Fruit fly (Drosophila melanogaster) whole organism, prepupa: ENCODE data around the gene Osi23.

Source experiments
- CG10631 ChIP-seq: fragments of 200-800 bp; sonication (Bioruptor generic); optimal IDR thresholded peaks from 2 replicates; lab custom pipeline; 2016; ENCODE audit warnings: missing biosample characterization, missing genetic modification characterization
- CG10669 ChIP-seq: fragments of 200-800 bp; sonication (Bioruptor generic); optimal IDR thresholded peaks from 3 replicates; lab custom pipeline; 2018; ENCODE audit warnings: missing biosample characterization, mild to moderate bottlenecking, missing genetic modification characterization, moderate library complexity
- CG15336 ChIP-seq: fragments of 200-800 bp; sonication (Bioruptor generic); IDR thresholded peaks from 2 replicates; pipeline ENCODE4 v1.3.6; 2022; ENCODE audit warnings: missing biosample characterization, missing genetic modification characterization
- CG1621 ChIP-seq: fragments of 200-800 bp; sonication (Bioruptor generic); optimal IDR thresholded peaks from 3 replicates; lab custom pipeline; 2018; ENCODE audit warnings: missing biosample characterization, mild to moderate bottlenecking, missing genetic modification characterization
- CG16779 ChIP-seq: fragments of 200-800 bp; sonication (Bioruptor generic); optimal IDR thresholded peaks from 3 replicates; lab custom pipeline; 2017; ENCODE audit warnings: missing biosample characterization, mild to moderate bottlenecking, missing genetic modification characterization
- CG32006 ChIP-seq: fragments of 200-800 bp; sonication (Bioruptor generic); optimal IDR thresholded peaks from 3 replicates; lab custom pipeline; 2017; ENCODE audit warnings: missing biosample characterization, mild to moderate bottlenecking, missing genetic modification characterization
- CG6163 ChIP-seq: fragments of 200-800 bp; sonication (Bioruptor generic); IDR thresholded peaks from 3 replicates; pipeline ENCODE4 v1.3.6; 2022; ENCODE audit warnings: missing biosample characterization, missing genetic modification characterization
- CG6276 ChIP-seq: fragments of 200-800 bp; sonication (Bioruptor generic); optimal IDR thresholded peaks from 2 replicates; lab custom pipeline; 2017; ENCODE audit warnings: missing biosample characterization, mild to moderate bottlenecking, missing genetic modification characterization
- CG6854 ChIP-seq: fragments of 200-800 bp; sonication (Bioruptor generic); optimal IDR thresholded peaks from 2 replicates; lab custom pipeline; 2017; ENCODE audit warnings: missing biosample characterization, mild to moderate bottlenecking, missing genetic modification characterization
- CG7368 ChIP-seq: fragments of 200-800 bp; sonication (Bioruptor generic); optimal IDR thresholded peaks from 3 replicates; lab custom pipeline; 2016; ENCODE audit warnings: missing biosample characterization, missing genetic modification characterization
- CG8119 ChIP-seq: fragments of 200-800 bp; sonication (Bioruptor generic); IDR thresholded peaks from 3 replicates; pipeline ENCODE4 v1.3.6; 2022; ENCODE audit warnings: missing biosample characterization, missing genetic modification characterization
- CG8319 ChIP-seq: fragments of 200-800 bp; sonication (Bioruptor generic); optimal IDR thresholded peaks from 3 replicates; lab custom pipeline; 2016; ENCODE audit warnings: missing biosample characterization, missing genetic modification characterization
- CG8632 ChIP-seq: fragments of 200-800 bp; sonication (Bioruptor generic); optimal IDR thresholded peaks from 3 replicates; lab custom pipeline; 2016; ENCODE audit warnings: missing biosample characterization, missing genetic modification characterization
- CG9139 ChIP-seq: fragments of 200-800 bp; sonication (Bioruptor generic); optimal IDR thresholded peaks from 3 replicates; lab custom pipeline; 2017; ENCODE audit warnings: missing biosample characterization, mild to moderate bottlenecking, missing genetic modification characterization
- Eip75B ChIP-seq: fragments of 200-800 bp; sonication (Bioruptor generic); optimal IDR thresholded peaks from 3 replicates; lab custom pipeline; 2016; ENCODE audit warnings: missing biosample characterization, missing genetic modification characterization
- Eip78C ChIP-seq: fragments of 200-800 bp; sonication (Bioruptor generic); peaks from one replicate; lab custom pipeline; 2016; ENCODE audit warnings: missing biosample characterization, missing genetic modification characterization
- Ets21C ChIP-seq: fragments of 200-800 bp; sonication (Bioruptor generic); optimal IDR thresholded peaks from 3 replicates; lab custom pipeline; 2016; ENCODE audit warnings: missing biosample characterization, missing genetic modification characterization
- Hr38 ChIP-seq: sonication (Bioruptor generic); optimal IDR thresholded peaks from 2 replicates; lab custom pipeline; 2016; ENCODE audit warnings: missing biosample characterization, missing genetic modification characterization
- Hr39 ChIP-seq: fragments of 200-800 bp; sonication (Bioruptor generic); optimal IDR thresholded peaks from 2 replicates; lab custom pipeline; 2016; ENCODE audit warnings: missing biosample characterization, missing genetic modification characterization
- Hr4 ChIP-seq: fragments of 200-800 bp; sonication (Bioruptor generic); optimal IDR thresholded peaks from 3 replicates; lab custom pipeline; 2016; ENCODE audit warnings: missing biosample characterization, missing genetic modification characterization
- Lpt ChIP-seq: fragments of 200-800 bp; sonication (Bioruptor generic); optimal IDR thresholded peaks from 3 replicates; lab custom pipeline; 2016; ENCODE audit warnings: missing biosample characterization, missing genetic modification characterization
- Sox102F ChIP-seq: fragments of 200-800 bp; sonication (Bioruptor generic); optimal IDR thresholded peaks from 2 replicates; lab custom pipeline; 2016; ENCODE audit warnings: missing biosample characterization, mild to moderate bottlenecking, missing genetic modification characterization
- Sox14 ChIP-seq: fragments of 200-800 bp; sonication (Bioruptor generic); optimal IDR thresholded peaks from 3 replicates; lab custom pipeline; 2016; ENCODE audit warnings: missing biosample characterization, missing genetic modification characterization
- Sox15 ChIP-seq: fragments of 200-800 bp; sonication (Bioruptor generic); optimal IDR thresholded peaks from 3 replicates; lab custom pipeline; 2016; ENCODE audit warnings: missing biosample characterization, missing genetic modification characterization
- acj6 ChIP-seq: fragments of 200-800 bp; sonication (Bioruptor generic); optimal IDR thresholded peaks from 3 replicates; lab custom pipeline; 2016; ENCODE audit warnings: missing biosample characterization, missing genetic modification characterization
- cyc ChIP-seq: fragments of 200-800 bp; sonication (Bioruptor generic); optimal IDR thresholded peaks from 3 replicates; lab custom pipeline; 2016; ENCODE audit warnings: missing biosample characterization, missing genetic modification characterization
- dsx ChIP-seq: fragments of 200-800 bp; optimal IDR thresholded peaks from 3 replicates; lab custom pipeline; 2019; ENCODE audit warnings: missing biosample characterization, mild to moderate bottlenecking, missing genetic modification characterization, moderate library complexity; ENCODE audit not compliant: poor library complexity, severe bottlenecking
- eg ChIP-seq: fragments of 200-800 bp; sonication (Bioruptor generic); IDR thresholded peaks from 3 replicates; pipeline ENCODE4 v1.3.6; 2022; ENCODE audit warnings: missing biosample characterization, missing genetic modification characterization
- fd59A ChIP-seq: fragments of 200-800 bp; sonication (Bioruptor generic); optimal IDR thresholded peaks from 2 replicates; lab custom pipeline; 2017; ENCODE audit warnings: missing biosample characterization, mild to moderate bottlenecking, missing genetic modification characterization, missing genetic modification reagents
- fd85E ChIP-seq: fragments of 200-800 bp; sonication (Bioruptor generic); optimal IDR thresholded peaks from 3 replicates; lab custom pipeline; 2016; ENCODE audit warnings: missing biosample characterization, missing genetic modification characterization
- fkh ChIP-seq: fragments of 200-800 bp; sonication (Bioruptor generic); optimal IDR thresholded peaks from 3 replicates; lab custom pipeline; 2017; ENCODE audit warnings: missing biosample characterization, mild to moderate bottlenecking, missing genetic modification characterization, moderate library complexity
- lz ChIP-seq: fragments of 200-800 bp; sonication (Bioruptor generic); optimal IDR thresholded peaks from 3 replicates; lab custom pipeline; 2016; ENCODE audit warnings: missing biosample characterization, missing genetic modification characterization
- pdm3 ChIP-seq: fragments of 200-800 bp; sonication (Bioruptor generic); optimal IDR thresholded peaks from 3 replicates; lab custom pipeline; 2016; ENCODE audit warnings: missing biosample characterization, missing genetic modification characterization
- salr ChIP-seq, 2 experiments: fragments of 200-800 bp; sonication (Bioruptor generic); optimal IDR thresholded peaks; 3 replicates each; lab custom pipeline; 2016 to 2018; ENCODE audit warnings: missing biosample characterization in 2 of 2, missing genetic modification characterization in 2 of 2, mild to moderate bottlenecking in 1 of 2
- spab ChIP-seq: fragments of 200-800 bp; sonication (Bioruptor generic); optimal IDR thresholded peaks from 2 replicates; lab custom pipeline; 2017; ENCODE audit warnings: missing biosample characterization, mild to moderate bottlenecking, missing genetic modification characterization, missing genetic modification reagents
- ss ChIP-seq, 2 experiments: fragments of 200-800 bp; sonication (Bioruptor generic); optimal IDR thresholded peaks; 2 replicates in 1 of 2; 3 replicates in 1 of 2; lab custom pipeline; 2017 to 2018; ENCODE audit warnings: mild to moderate bottlenecking in 2 of 2, missing biosample characterization in 2 of 2, missing genetic modification characterization in 2 of 2, moderate library complexity in 1 of 2
- svp ChIP-seq: fragments of 200-800 bp; sonication (Bioruptor generic); peaks from one replicate; lab custom pipeline; 2016; ENCODE audit warnings: missing biosample characterization, missing genetic modification characterization
- topi ChIP-seq: fragments of 200-800 bp; sonication (Bioruptor generic); optimal IDR thresholded peaks from 3 replicates; lab custom pipeline; 2016; ENCODE audit warnings: missing biosample characterization, missing genetic modification characterization
- vri ChIP-seq: fragments of 200-800 bp; sonication (Bioruptor generic); optimal IDR thresholded peaks from 3 replicates; lab custom pipeline; 2016; ENCODE audit warnings: missing biosample characterization, mild to moderate bottlenecking, missing genetic modification characterization

Gene Osi23

dm6 chr3R:30467062-30467461 lies 22.2 kb upstream of the Osi23 start:
- TF ChIP-seq fd59A (GFP tag; lab: Kevin White, UChicago): no peak
- no peak for TF ChIP-seq lz (GFP tag; lab: Kevin White, UChicago)
- no peak for TF ChIP-seq CG6276
- TF ChIP-seq svp (GFP tag; lab: Kevin White, UChicago): peak; percentile 20
- no peak for TF ChIP-seq CG10669 (GFP tag; lab: Kevin White, UChicago)
- no peak for TF ChIP-seq cyc (GFP tag; lab: Kevin White, UChicago)

DNA sequence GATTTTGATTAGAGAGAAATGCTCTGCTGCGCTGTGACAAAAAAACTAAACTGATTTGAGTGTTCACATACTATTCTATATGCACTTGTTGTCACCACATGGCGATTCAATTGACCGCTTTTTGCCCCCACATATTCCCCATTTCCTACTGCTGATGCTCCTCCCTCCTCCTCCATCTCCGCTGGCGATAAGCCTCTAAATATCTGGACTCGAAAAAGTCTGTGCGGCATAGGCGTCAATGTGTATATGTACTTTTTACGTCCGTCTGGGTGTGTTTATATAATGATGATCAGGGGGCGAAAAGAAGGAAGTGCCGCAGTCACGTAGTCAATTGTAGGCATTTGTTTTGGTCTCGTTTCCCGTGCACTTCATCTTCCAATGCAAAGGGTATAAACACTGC lies 21.7 kb upstream of the Osi23 start:
- TF ChIP-seq Sox14 (GFP tag; lab: Kevin White, UChicago): no peak
- peak; percentile 59 for TF ChIP-seq Eip78C (GFP tag; lab: Kevin White, UChicago)
- TF ChIP-seq CG6276: peak; percentile 17
- TF ChIP-seq Hr39 (GFP tag; lab: Kevin White, UChicago): no peak
- peak; percentile 13 for TF ChIP-seq vri (GFP tag; lab: Kevin White, UChicago)
- peak; percentile 7 for TF ChIP-seq CG1621
- TF ChIP-seq CG32006 (GFP tag; lab: Kevin White, UChicago): no peak
- TF ChIP-seq svp (GFP tag; lab: Kevin White, UChicago): peak; percentile 83
- 0 out of 3 replicates have a peak, but pooled peaks have one; percentile 36 for TF ChIP-seq CG6163 (GFP tag; lab: Robert Waterston, UW)

DNA sequence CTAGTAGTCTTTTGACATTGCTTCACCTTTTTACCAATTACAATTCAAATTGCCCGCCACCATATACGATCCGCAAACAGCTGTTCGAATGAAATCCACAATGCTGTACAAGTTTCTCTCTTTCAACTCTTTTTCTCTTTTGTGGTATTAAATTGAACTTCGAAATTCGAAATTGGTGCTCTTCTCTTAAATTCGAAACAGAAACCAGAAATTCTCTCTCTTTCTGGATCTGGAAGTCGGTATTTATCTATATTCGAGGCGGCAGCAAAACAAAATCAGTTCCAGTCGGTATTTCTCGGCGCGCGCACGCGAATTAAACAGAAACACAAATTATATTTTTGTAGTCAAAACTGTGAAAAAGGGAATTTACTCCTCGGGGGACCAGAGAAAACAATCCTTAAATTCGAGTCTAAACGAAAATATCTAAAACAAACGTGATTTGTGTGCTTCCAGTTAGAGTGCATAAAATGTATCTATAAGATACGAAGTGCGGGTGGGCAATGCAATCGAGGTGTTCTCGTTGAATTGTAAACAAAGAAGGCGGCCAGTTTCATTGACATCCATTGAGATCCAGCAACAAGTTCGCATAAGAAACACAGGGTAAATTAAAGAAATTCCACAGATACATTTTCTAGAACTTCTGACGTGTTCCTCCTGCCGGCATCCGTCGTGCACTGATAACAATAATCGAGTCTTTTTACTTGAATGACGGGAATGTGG lies 21.1 kb upstream of the Osi23 start, which contains the start of gene PH4alphaEFB:
Gene PH4alphaEFB (plus strand): TSS at position 276 of the 720 bp plus-strand sequence.
- no peak for TF ChIP-seq CG8119 (GFP tag; lab: Robert Waterston, UW)
- peak; percentile 41 for TF ChIP-seq CG9139 (GFP tag; lab: Kevin White, UChicago)
- peak; percentile 11 for TF ChIP-seq CG6854 (GFP tag; lab: Kevin White, UChicago)
- no peak for TF ChIP-seq Hr38 (GFP tag; lab: Kevin White, UChicago)
- no peak for TF ChIP-seq Sox15 (GFP tag; lab: Kevin White, UChicago)
- peak; percentile 37 for TF ChIP-seq Sox14 (GFP tag; lab: Kevin White, UChicago)
- peak; percentile 62 for TF ChIP-seq Eip78C (GFP tag; lab: Kevin White, UChicago)
- TF ChIP-seq ss (GFP tag; optimal IDR thresholded peaks at IDR 0.05; lab: Kevin White, UChicago): peak; percentile 30 to 49
- no peak for TF ChIP-seq acj6
- TF ChIP-seq CG16779 (tag; lab: Kevin White, UChicago): no peak
- peak; percentile 15 for TF ChIP-seq fd85E
- TF ChIP-seq fkh (GFP tag; lab: Kevin White, UChicago): peak; percentile 49
- peak; percentile 11; the same call in 1 of the 3 replicates for TF ChIP-seq CG6163 (GFP tag; lab: Robert Waterston, UW)
- peak; percentile 62 for TF ChIP-seq dsx

dm6 chr3R:30464244-30464643 lies 19.4 kb upstream of the Osi23 start:
- TF ChIP-seq CG7368 (no peak), CG8632 (GFP tag; lab: Kevin White, UChicago) (no peak), Lpt (no peak), fkh (GFP tag; lab: Kevin White, UChicago) (no peak), Sox102F (GFP tag; lab: Kevin White, UChicago) (no peak), dsx (no peak), salr (GFP tag; optimal IDR thresholded peaks at IDR 0.05; lab: Kevin White, UChicago) (no peak), ss (GFP tag; optimal IDR thresholded peaks at IDR 0.05; lab: Kevin White, UChicago) (no peak), CG16779 (tag; lab: Kevin White, UChicago) (no peak)

dm6 chr3R:30461608-30462243 lies 16.9 kb upstream of the Osi23 start:
- TF ChIP-seq acj6 (peak; percentile 60), CG32006 (GFP tag; lab: Kevin White, UChicago) (peak; percentile 71), Sox102F (GFP tag; lab: Kevin White, UChicago) (peak; percentile 45), Hr4 (GFP tag; lab: Kevin White, UChicago) (peak; percentile 54), fd59A (GFP tag; lab: Kevin White, UChicago) (peak; percentile 16), Hr39 (GFP tag; lab: Kevin White, UChicago) (peak; percentile 27), CG10631 (GFP tag; lab: Kevin White, UChicago) (peak; percentile 62), CG6854 (GFP tag; lab: Kevin White, UChicago) (peak; percentile 88), Eip78C (GFP tag; lab: Kevin White, UChicago) (peak; percentile 92), CG8632 (GFP tag; lab: Kevin White, UChicago) (peak; percentile 64), eg (peak; percentile 71), Hr38 (GFP tag; lab: Kevin White, UChicago) (no peak), CG8319 (peak; percentile 45), CG1621 (peak; percentile 46), lz (GFP tag; lab: Kevin White, UChicago) (peak; percentile 24), pdm3 (peak; percentile 58), topi (GFP tag; lab: Kevin White, UChicago) (peak; percentile 55), CG15336 (GFP tag; lab: Robert Waterston, UW) (peak; percentile 67), Eip75B (GFP tag; lab: Kevin White, UChicago) (peak; percentile 45), Ets21C (GFP tag; lab: Kevin White, UChicago) (no peak), spab (peak; percentile 43), cyc (GFP tag; lab: Kevin White, UChicago) (peak; percentile 6), CG10669 (GFP tag; lab: Kevin White, UChicago) (peak; percentile 61)
